Fruit fly (Drosophila melanogaster) whole organism, prepupa: ENCODE measurements around the gene CG46042.

Source experiments
- Blimp-1 ChIP-seq: fragments of 200-800 bp; sonication (Bioruptor generic); optimal IDR thresholded peaks from 3 replicates; lab custom pipeline; 2017; ENCODE audit warnings: missing biosample characterization, missing genetic modification characterization, mild to moderate bottlenecking, moderate library complexity, missing genetic modification reagents
- CG10631 ChIP-seq: fragments of 200-800 bp; sonication (Bioruptor generic); optimal IDR thresholded peaks from 2 replicates; lab custom pipeline; 2016; ENCODE audit warnings: missing biosample characterization, missing genetic modification characterization
- CG10669 ChIP-seq: fragments of 200-800 bp; sonication (Bioruptor generic); optimal IDR thresholded peaks from 3 replicates; lab custom pipeline; 2018; ENCODE audit warnings: missing biosample characterization, mild to moderate bottlenecking, missing genetic modification characterization, moderate library complexity
- CG11762 ChIP-seq: fragments of 200-800 bp; sonication (Bioruptor generic); optimal IDR thresholded peaks from 3 replicates; lab custom pipeline; 2016; ENCODE audit warnings: missing biosample characterization, missing genetic modification characterization; ENCODE audit not compliant: insufficient read depth
- CG11902 ChIP-seq: fragments of 200-800 bp; sonication (Bioruptor generic); optimal IDR thresholded peaks from 3 replicates; lab custom pipeline; 2016; ENCODE audit warnings: missing biosample characterization, missing genetic modification characterization
- CG15336 ChIP-seq: fragments of 200-800 bp; sonication (Bioruptor generic); IDR thresholded peaks from 2 replicates; pipeline ENCODE4 v1.3.6; 2022; ENCODE audit warnings: missing biosample characterization, missing genetic modification characterization
- CG1621 ChIP-seq: fragments of 200-800 bp; sonication (Bioruptor generic); optimal IDR thresholded peaks from 3 replicates; lab custom pipeline; 2018; ENCODE audit warnings: missing biosample characterization, mild to moderate bottlenecking, missing genetic modification characterization
- CG16779 ChIP-seq: fragments of 200-800 bp; sonication (Bioruptor generic); optimal IDR thresholded peaks from 3 replicates; lab custom pipeline; 2017; ENCODE audit warnings: missing biosample characterization, mild to moderate bottlenecking, missing genetic modification characterization
- CG31627 ChIP-seq: fragments of 200-800 bp; sonication (Bioruptor generic); optimal IDR thresholded peaks from 3 replicates; lab custom pipeline; 2016; ENCODE audit warnings: missing biosample characterization, missing genetic modification characterization
- CG32006 ChIP-seq: fragments of 200-800 bp; sonication (Bioruptor generic); optimal IDR thresholded peaks from 3 replicates; lab custom pipeline; 2017; ENCODE audit warnings: missing biosample characterization, mild to moderate bottlenecking, missing genetic modification characterization
- CG34406 ChIP-seq: fragments of 200-800 bp; sonication (Bioruptor generic); optimal IDR thresholded peaks from 3 replicates; lab custom pipeline; 2016; ENCODE audit warnings: missing biosample characterization, missing genetic modification characterization
- CG3919 ChIP-seq: fragments of 200-800 bp; sonication (Bioruptor generic); optimal IDR thresholded peaks from 3 replicates; lab custom pipeline; 2016; ENCODE audit warnings: missing biosample characterization, missing genetic modification characterization
- CG4318 ChIP-seq: fragments of 200-800 bp; sonication (Bioruptor generic); optimal IDR thresholded peaks from 3 replicates; lab custom pipeline; 2017; ENCODE audit warnings: missing biosample characterization, mild to moderate bottlenecking, missing genetic modification characterization
- CG6163 ChIP-seq: fragments of 200-800 bp; sonication (Bioruptor generic); IDR thresholded peaks from 3 replicates; pipeline ENCODE4 v1.3.6; 2022; ENCODE audit warnings: missing biosample characterization, missing genetic modification characterization
- CG6276 ChIP-seq: fragments of 200-800 bp; sonication (Bioruptor generic); optimal IDR thresholded peaks from 2 replicates; lab custom pipeline; 2017; ENCODE audit warnings: missing biosample characterization, mild to moderate bottlenecking, missing genetic modification characterization
- CG6792 ChIP-seq: fragments of 200-800 bp; sonication (Bioruptor generic); optimal IDR thresholded peaks from 3 replicates; lab custom pipeline; 2016; ENCODE audit warnings: missing biosample characterization, missing genetic modification characterization
- CG6808 ChIP-seq: fragments of 200-800 bp; sonication (Bioruptor generic); optimal IDR thresholded peaks from 3 replicates; lab custom pipeline; 2017; ENCODE audit warnings: missing biosample characterization, missing genetic modification characterization, mild to moderate bottlenecking, moderate library complexity, missing genetic modification reagents
- CG6854 ChIP-seq: fragments of 200-800 bp; sonication (Bioruptor generic); optimal IDR thresholded peaks from 2 replicates; lab custom pipeline; 2017; ENCODE audit warnings: missing biosample characterization, mild to moderate bottlenecking, missing genetic modification characterization
- CG7368 ChIP-seq: fragments of 200-800 bp; sonication (Bioruptor generic); optimal IDR thresholded peaks from 3 replicates; lab custom pipeline; 2016; ENCODE audit warnings: missing biosample characterization, missing genetic modification characterization
- CG8119 ChIP-seq: fragments of 200-800 bp; sonication (Bioruptor generic); IDR thresholded peaks from 3 replicates; pipeline ENCODE4 v1.3.6; 2022; ENCODE audit warnings: missing biosample characterization, missing genetic modification characterization
- CG8632 ChIP-seq: fragments of 200-800 bp; sonication (Bioruptor generic); optimal IDR thresholded peaks from 3 replicates; lab custom pipeline; 2016; ENCODE audit warnings: missing biosample characterization, missing genetic modification characterization
- CG9139 ChIP-seq: fragments of 200-800 bp; sonication (Bioruptor generic); optimal IDR thresholded peaks from 3 replicates; lab custom pipeline; 2017; ENCODE audit warnings: missing biosample characterization, mild to moderate bottlenecking, missing genetic modification characterization
- Eip75B ChIP-seq: fragments of 200-800 bp; sonication (Bioruptor generic); optimal IDR thresholded peaks from 3 replicates; lab custom pipeline; 2016; ENCODE audit warnings: missing biosample characterization, missing genetic modification characterization
- Eip78C ChIP-seq: fragments of 200-800 bp; sonication (Bioruptor generic); peaks from one replicate; lab custom pipeline; 2016; ENCODE audit warnings: missing biosample characterization, missing genetic modification characterization
- Ets21C ChIP-seq: fragments of 200-800 bp; sonication (Bioruptor generic); optimal IDR thresholded peaks from 3 replicates; lab custom pipeline; 2016; ENCODE audit warnings: missing biosample characterization, missing genetic modification characterization
- Ets96B ChIP-seq: fragments of 200-800 bp; optimal IDR thresholded peaks from 2 replicates; lab custom pipeline; 2019; ENCODE audit warnings: missing biosample characterization, mild to moderate bottlenecking, missing genetic modification characterization, moderate library complexity
- Gug ChIP-seq: fragments of 200-800 bp; sonication (Bioruptor generic); IDR thresholded peaks from 2 replicates; pipeline ENCODE4 v1.3.6; 2022; ENCODE audit warnings: missing biosample characterization, missing genetic modification characterization
- Hr39 ChIP-seq: fragments of 200-800 bp; sonication (Bioruptor generic); optimal IDR thresholded peaks from 2 replicates; lab custom pipeline; 2016; ENCODE audit warnings: missing biosample characterization, missing genetic modification characterization
- Hr4 ChIP-seq: fragments of 200-800 bp; sonication (Bioruptor generic); optimal IDR thresholded peaks from 3 replicates; lab custom pipeline; 2016; ENCODE audit warnings: missing biosample characterization, missing genetic modification characterization
- Met ChIP-seq: fragments of 200-800 bp; sonication (Bioruptor generic); optimal IDR thresholded peaks from 3 replicates; lab custom pipeline; 2016; ENCODE audit warnings: missing biosample characterization, missing genetic modification characterization
- OdsH ChIP-seq: fragments of 200-800 bp; sonication (Bioruptor generic); optimal IDR thresholded peaks from 3 replicates; lab custom pipeline; 2016; ENCODE audit warnings: missing biosample characterization, missing genetic modification characterization
- Smox ChIP-seq: fragments of 200-800 bp; sonication (Bioruptor generic); optimal IDR thresholded peaks from 3 replicates; lab custom pipeline; 2016; ENCODE audit warnings: missing biosample characterization, missing genetic modification characterization
- Sox102F ChIP-seq: fragments of 200-800 bp; sonication (Bioruptor generic); optimal IDR thresholded peaks from 2 replicates; lab custom pipeline; 2016; ENCODE audit warnings: missing biosample characterization, mild to moderate bottlenecking, missing genetic modification characterization
- Sox14 ChIP-seq: fragments of 200-800 bp; sonication (Bioruptor generic); optimal IDR thresholded peaks from 3 replicates; lab custom pipeline; 2016; ENCODE audit warnings: missing biosample characterization, missing genetic modification characterization
- Sox15 ChIP-seq: fragments of 200-800 bp; sonication (Bioruptor generic); optimal IDR thresholded peaks from 3 replicates; lab custom pipeline; 2016; ENCODE audit warnings: missing biosample characterization, missing genetic modification characterization
- achi ChIP-seq: fragments of 200-800 bp; sonication (Bioruptor generic); optimal IDR thresholded peaks from 3 replicates; lab custom pipeline; 2016; ENCODE audit warnings: missing biosample characterization, missing genetic modification characterization
- acj6 ChIP-seq: fragments of 200-800 bp; sonication (Bioruptor generic); optimal IDR thresholded peaks from 3 replicates; lab custom pipeline; 2016; ENCODE audit warnings: missing biosample characterization, missing genetic modification characterization
- cyc ChIP-seq: fragments of 200-800 bp; sonication (Bioruptor generic); optimal IDR thresholded peaks from 3 replicates; lab custom pipeline; 2016; ENCODE audit warnings: missing biosample characterization, missing genetic modification characterization
- dac ChIP-seq: fragments of 200-800 bp; sonication (Bioruptor generic); optimal IDR thresholded peaks from 2 replicates; lab custom pipeline; 2017; ENCODE audit warnings: missing biosample characterization, mild to moderate bottlenecking, missing genetic modification characterization
- dsx ChIP-seq: fragments of 200-800 bp; optimal IDR thresholded peaks from 3 replicates; lab custom pipeline; 2019; ENCODE audit warnings: missing biosample characterization, mild to moderate bottlenecking, missing genetic modification characterization, moderate library complexity; ENCODE audit not compliant: poor library complexity, severe bottlenecking
- eg ChIP-seq: fragments of 200-800 bp; sonication (Bioruptor generic); IDR thresholded peaks from 3 replicates; pipeline ENCODE4 v1.3.6; 2022; ENCODE audit warnings: missing biosample characterization, missing genetic modification characterization
- esn ChIP-seq: fragments of 200-800 bp; sonication (Bioruptor generic); optimal IDR thresholded peaks from 2 replicates; lab custom pipeline; 2016; ENCODE audit warnings: missing biosample characterization, mild to moderate bottlenecking, missing genetic modification characterization, moderate library complexity
- fd59A ChIP-seq: fragments of 200-800 bp; sonication (Bioruptor generic); optimal IDR thresholded peaks from 2 replicates; lab custom pipeline; 2017; ENCODE audit warnings: missing biosample characterization, mild to moderate bottlenecking, missing genetic modification characterization, missing genetic modification reagents
- fd85E ChIP-seq: fragments of 200-800 bp; sonication (Bioruptor generic); optimal IDR thresholded peaks from 3 replicates; lab custom pipeline; 2016; ENCODE audit warnings: missing biosample characterization, missing genetic modification characterization
- fkh ChIP-seq: fragments of 200-800 bp; sonication (Bioruptor generic); optimal IDR thresholded peaks from 3 replicates; lab custom pipeline; 2017; ENCODE audit warnings: missing biosample characterization, mild to moderate bottlenecking, missing genetic modification characterization, moderate library complexity
- lz ChIP-seq: fragments of 200-800 bp; sonication (Bioruptor generic); optimal IDR thresholded peaks from 3 replicates; lab custom pipeline; 2016; ENCODE audit warnings: missing biosample characterization, missing genetic modification characterization
- net ChIP-seq: fragments of 200-800 bp; sonication (Bioruptor generic); optimal IDR thresholded peaks from 3 replicates; lab custom pipeline; 2016; ENCODE audit warnings: missing biosample characterization, missing genetic modification characterization
- salr ChIP-seq, 2 experiments: fragments of 200-800 bp; sonication (Bioruptor generic); optimal IDR thresholded peaks; 3 replicates each; lab custom pipeline; 2016 to 2018; ENCODE audit warnings: missing biosample characterization in 2 of 2, missing genetic modification characterization in 2 of 2, mild to moderate bottlenecking in 1 of 2
- spab ChIP-seq: fragments of 200-800 bp; sonication (Bioruptor generic); optimal IDR thresholded peaks from 2 replicates; lab custom pipeline; 2017; ENCODE audit warnings: missing biosample characterization, mild to moderate bottlenecking, missing genetic modification characterization, missing genetic modification reagents
- ss ChIP-seq, 2 experiments: fragments of 200-800 bp; sonication (Bioruptor generic); optimal IDR thresholded peaks; 2 replicates in 1 of 2; 3 replicates in 1 of 2; lab custom pipeline; 2017 to 2018; ENCODE audit warnings: mild to moderate bottlenecking in 2 of 2, missing biosample characterization in 2 of 2, missing genetic modification characterization in 2 of 2, moderate library complexity in 1 of 2
- svp ChIP-seq: fragments of 200-800 bp; sonication (Bioruptor generic); peaks from one replicate; lab custom pipeline; 2016; ENCODE audit warnings: missing biosample characterization, missing genetic modification characterization

CG46042 gene

dm6 chr3R:19908863-19909343 is 33.3 kb downstream of the CG46042 start:
- TF ChIP-seq CG8632 (GFP tag; lab: Kevin White, UChicago) (peak; percentile 81), cyc (GFP tag; lab: Kevin White, UChicago) (peak; percentile 81), lz (GFP tag; lab: Kevin White, UChicago) (peak; percentile 88), Sox15 (GFP tag; lab: Kevin White, UChicago) (peak; percentile 88), Ets96B (tag; lab: Kevin White, UChicago) (peak; percentile 69), CG10631 (peak; percentile 82), CG6276 (GFP tag; lab: Kevin White, UChicago) (peak; percentile 77), CG6854 (peak; percentile 30), CG11762 (GFP tag; lab: Kevin White, UChicago) (peak; percentile 74), CG1621 (tag; lab: Kevin White, UChicago) (peak; percentile 82), Ets21C (peak; percentile 84), CG10669 (GFP tag; lab: Kevin White, UChicago) (peak; percentile 77), CG16779 (tag; lab: Kevin White, UChicago) (peak; percentile 57), CG9139 (GFP tag; lab: Kevin White, UChicago) (no peak), Hr39 (peak; percentile 88), OdsH (peak; percentile 87), fd85E (GFP tag; lab: Kevin White, UChicago) (peak; percentile 65), Smox (GFP tag; lab: Kevin White, UChicago) (peak; percentile 86), ss (GFP tag; optimal IDR thresholded peaks at IDR 0.05; lab: Kevin White, UChicago) (peak in 1 of 2 experiments; percentile 42), CG15336 (peak; percentile 87), CG11902 (GFP tag; lab: Kevin White, UChicago) (peak; percentile 82), CG4318 (GFP tag; lab: Kevin White, UChicago) (peak; percentile 63), acj6 (GFP tag; lab: Kevin White, UChicago) (peak; percentile 86), CG6163 (GFP tag; lab: Robert Waterston, UW) (peak; percentile 90), achi (GFP tag; lab: Kevin White, UChicago) (peak; percentile 84), Blimp-1 (GFP tag; lab: Kevin White, UChicago) (peak; percentile 42), salr (GFP tag; optimal IDR thresholded peaks at IDR 0.05; lab: Kevin White, UChicago) (peak; percentile 68), CG34406 (GFP tag; lab: Kevin White, UChicago) (peak; percentile 85), Sox14 (GFP tag; lab: Kevin White, UChicago) (peak; percentile 92), Eip75B (GFP tag; lab: Kevin White, UChicago) (peak; percentile 79), CG31627 (peak; percentile 86), CG8119 (GFP tag; lab: Robert Waterston, UW) (peak; percentile 80), dac (GFP tag; lab: Kevin White, UChicago) (peak; percentile 67), eg (GFP tag; lab: Robert Waterston, UW) (peak; percentile 90), svp (GFP tag; lab: Kevin White, UChicago) (peak; percentile 95), dsx (GFP tag; lab: Kevin White, UChicago) (peak; percentile 51), Hr4 (GFP tag; lab: Kevin White, UChicago) (peak; percentile 86), fd59A (GFP tag; lab: Kevin White, UChicago) (peak; percentile 59), net (peak; percentile 84), fkh (peak; percentile 14), CG3919 (GFP tag; lab: Kevin White, UChicago) (peak; percentile 88), CG6792 (peak; percentile 89), Gug (GFP tag; lab: Robert Waterston, UW) (peak; percentile 70), CG6808 (GFP tag; lab: Kevin White, UChicago) (peak; percentile 53), spab (GFP tag; lab: Kevin White, UChicago) (peak; percentile 54), CG32006 (GFP tag; lab: Kevin White, UChicago) (peak; percentile 84), CG7368 (peak; percentile 80), esn (peak; percentile 89), Met (GFP tag; lab: Kevin White, UChicago) (peak; percentile 71), Eip78C (GFP tag; lab: Kevin White, UChicago) (peak; percentile 95), Sox102F (GFP tag; lab: Kevin White, UChicago) (peak; percentile 87)
